Worm (Caenorhabditis elegans): ENCODE results near the gene H03A11.2.

Gene H03A11.2

ce11 chrX:15274827-15275761 lies 44.6 kb upstream of the H03A11.2 start (continued):
- TF ChIP-seq alr-1 (tag; optimal IDR thresholded peaks at IDR 0.05; ENCODE audit: borderline replicate concordance): no peak
- peak; percentile 49; the same call in 1 of the 2 replicates for TF ChIP-seq ceh-88 (GFP tag; IDR thresholded peaks at IDR 0.05)
- peak; percentile 79 for TF ChIP-seq nhr-47 (tag; optimal IDR thresholded peaks at IDR 0.05)
- TF ChIP-seq sptf-1 (tag; optimal IDR thresholded peaks at IDR 0.05): no peak
- peak; percentile 21 for TF ChIP-seq snpc-4 (tag; optimal IDR thresholded peaks at IDR 0.05)
- peak; percentile 45 to 70 for TF ChIP-seq lin-35 (GFP tag; optimal IDR thresholded peaks at IDR 0.05)
- no peak for TF ChIP-seq unc-30 (tag; optimal IDR thresholded peaks at IDR 0.05)
- peak; percentile 65 to 76 for TF ChIP-seq lsy-2 (tag; optimal IDR thresholded peaks at IDR 0.05)
- peak; percentile 75 for TF ChIP-seq tbx-2 (tag; optimal IDR thresholded peaks at IDR 0.05)
- TF ChIP-seq fkh-8 (tag; optimal IDR thresholded peaks at IDR 0.05): peak; percentile 83
- TF ChIP-seq fos-1 (tag; optimal IDR thresholded peaks at IDR 0.05): peak; percentile 44
- TF ChIP-seq sox-4 (tag; optimal IDR thresholded peaks at IDR 0.05): no peak
- TF ChIP-seq elt-3 (tag; optimal IDR thresholded peaks at IDR 0.05): peak in 5 of 6 experiments; percentile 18 to 87 (median 75)
- TF ChIP-seq pqm-1 (tag; optimal IDR thresholded peaks at IDR 0.05): no peak
- no peak for TF ChIP-seq nhr-76 (tag; optimal IDR thresholded peaks at IDR 0.05)

DNA sequence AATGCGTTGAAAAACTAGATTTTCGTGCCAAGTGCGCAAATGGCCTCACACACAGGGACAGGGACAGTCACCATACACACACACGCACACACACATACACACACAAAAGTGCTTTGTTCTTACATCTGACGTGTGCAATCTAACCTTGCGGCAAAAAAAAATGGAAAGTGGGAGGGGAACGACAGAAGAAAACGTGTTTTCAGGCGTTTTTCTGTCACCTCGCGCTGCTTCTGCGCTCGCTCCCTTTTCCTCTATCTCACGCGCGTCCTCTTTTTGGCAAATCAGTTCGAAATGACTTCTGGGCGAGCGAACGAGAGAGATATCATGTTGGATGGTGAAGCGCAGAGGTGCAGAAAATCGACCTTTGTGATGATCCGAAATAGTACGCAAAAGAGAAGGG lies 43.6 kb upstream of the H03A11.2 start:
- no peak for TF ChIP-seq nhr-11 (tag; optimal IDR thresholded peaks at IDR 0.05)
- peak; percentile 35 for TF ChIP-seq nhr-71 (tag; optimal IDR thresholded peaks at IDR 0.05)
- no peak for TF ChIP-seq ceh-90 (tag; optimal IDR thresholded peaks at IDR 0.05)
- TF ChIP-seq mdl-1 (tag; optimal IDR thresholded peaks at IDR 0.05): peak in 1 of 2 experiments; percentile 47
- no peak for TF ChIP-seq unc-98 (GFP tag; IDR thresholded peaks at IDR 0.05)
- TF ChIP-seq rnt-1 (tag; optimal IDR thresholded peaks at IDR 0.05): peak; percentile 2
- TF ChIP-seq nhr-237 (tag; optimal IDR thresholded peaks at IDR 0.05): peak; percentile 39
- TF ChIP-seq lsy-2 (tag; optimal IDR thresholded peaks at IDR 0.05): peak in 1 of 2 experiments; percentile 9
- TF ChIP-seq sptf-1 (tag; optimal IDR thresholded peaks at IDR 0.05): no peak
- TF ChIP-seq Y116A8C.19 (tag; optimal IDR thresholded peaks at IDR 0.05; ENCODE audit: borderline replicate concordance): no peak
- no peak for TF ChIP-seq unc-30 (tag; optimal IDR thresholded peaks at IDR 0.05)
- no peak for TF ChIP-seq tlp-1 (tag; optimal IDR thresholded peaks at IDR 0.05)
- no peak for TF ChIP-seq fkh-4 (tag; optimal IDR thresholded peaks at IDR 0.05; ENCODE audit: borderline replicate concordance)
- peak in 2 of 6 experiments; percentile 25 to 47 for TF ChIP-seq elt-3 (tag; optimal IDR thresholded peaks at IDR 0.05)
- TF ChIP-seq tbx-2 (tag; optimal IDR thresholded peaks at IDR 0.05): no peak
- TF ChIP-seq unc-130 (tag; optimal IDR thresholded peaks at IDR 0.05): no peak
- peak; percentile 91 for TF ChIP-seq blmp-1 (tag; optimal IDR thresholded peaks at IDR 0.05)
- no peak for TF ChIP-seq elt-2 (tag; optimal IDR thresholded peaks at IDR 0.05)
- TF ChIP-seq nhr-20 (tag; optimal IDR thresholded peaks at IDR 0.05): peak; percentile 53
- TF ChIP-seq jun-1 (tag; optimal IDR thresholded peaks at IDR 0.05): peak; percentile 62
- peak; percentile 18; the same call in 1 of the 2 replicates for TF ChIP-seq nhr-19 (GFP tag; conservative IDR thresholded peaks at IDR 0.05)
- no peak for TF ChIP-seq hlh-17 (GFP tag; optimal IDR thresholded peaks at IDR 0.05; ENCODE audit: borderline replicate concordance)
- TF ChIP-seq zip-4 (GFP tag; optimal IDR thresholded peaks at IDR 0.05): no peak
- TF ChIP-seq pax-3 (tag; optimal IDR thresholded peaks at IDR 0.05): no peak
- no peak for TF ChIP-seq mep-1 (tag; optimal IDR thresholded peaks at IDR 0.05)
- peak in 1 of 3 experiments; percentile 5 for TF ChIP-seq ceh-82 (tag; optimal IDR thresholded peaks at IDR 0.05)
- peak in 1 of 2 experiments; percentile 46 for TF ChIP-seq lin-35 (GFP tag; optimal IDR thresholded peaks at IDR 0.05)
- TF ChIP-seq snu-23 (GFP tag; optimal IDR thresholded peaks at IDR 0.05): peak; percentile 18
- no peak for TF ChIP-seq egl-27 (tag; optimal IDR thresholded peaks at IDR 0.05)
- peak; percentile 64 for TF ChIP-seq grh-1 (GFP tag; IDR thresholded peaks at IDR 0.05)
- TF ChIP-seq lin-13 (GFP tag; optimal IDR thresholded peaks at IDR 0.05): no peak
- TF ChIP-seq alr-1 (tag; optimal IDR thresholded peaks at IDR 0.05; ENCODE audit: borderline replicate concordance): no peak
- peak; percentile 3 for TF ChIP-seq C16A3.4 (tag; optimal IDR thresholded peaks at IDR 0.05)
- TF ChIP-seq ztf-4 (tag; optimal IDR thresholded peaks at IDR 0.05): peak; percentile 64
- TF ChIP-seq nhr-77 (tag; optimal IDR thresholded peaks at IDR 0.05): peak; percentile 36
- peak in 1 of 2 experiments; percentile 11 for TF ChIP-seq efl-1 (optimal IDR thresholded peaks at IDR 0.05)
- peak in 1 of 2 experiments; percentile 92 for TF ChIP-seq efl-1 (GFP tag; optimal IDR thresholded peaks at IDR 0.05 in 1 of 2)
- TF ChIP-seq nhr-85 (tag): peak; percentile 93
- peak; percentile 84 for TF ChIP-seq lin-14 (GFP tag; optimal IDR thresholded peaks at IDR 0.05)
- peak in 1 of 3 experiments; percentile 19 for TF ChIP-seq dpl-1 (GFP tag; optimal IDR thresholded peaks at IDR 0.05)

Measured in whole organism, L1 larva.